Worm (Caenorhabditis elegans) whole organism, L1 larva: ENCODE results near the gene ZC374.2.

Source experiments
- C16A3.4 ChIP-seq: fragments of 150-350 bp; optimal IDR thresholded peaks from 2 replicates; lab custom pipeline; 2014; ENCODE audit warnings: missing biosample characterization, missing genetic modification characterization
- C34B4.2 ChIP-seq: sonication (generic microtip); optimal IDR thresholded peaks from 2 replicates; lab custom pipeline; 2017; ENCODE audit warnings: mild to moderate bottlenecking, missing genetic modification characterization, missing compliant biosample characterization
- aha-1 ChIP-seq: fragments of 150-350 bp; optimal IDR thresholded peaks from 2 replicates; lab custom pipeline; 2014; ENCODE audit warnings: missing biosample characterization, missing genetic modification characterization
- aly-2 ChIP-seq: fragments of 150-350 bp; optimal IDR thresholded peaks from 2 replicates; lab custom pipeline; 2014; ENCODE audit warnings: missing biosample characterization, missing genetic modification characterization
- ama-1 ChIP-seq: fragments of 150-350 bp; optimal IDR thresholded peaks from 2 replicates; lab custom pipeline; 2014
- blmp-1 ChIP-seq: fragments of 150-350 bp; optimal IDR thresholded peaks from 2 replicates; lab custom pipeline; 2014; ENCODE audit warnings: missing biosample characterization, missing genetic modification characterization
- ceh-8 ChIP-seq: fragments of 200-800 bp; sonication (Bioruptor generic); optimal IDR thresholded peaks from 2 replicates; lab custom pipeline; 2018; ENCODE audit warnings: mild to moderate bottlenecking, missing genetic modification characterization, moderate library complexity, missing compliant biosample characterization
- ceh-88 ChIP-seq: fragments of 200-800 bp; sonication (Bioruptor generic); IDR thresholded peaks from 2 replicates; pipeline ENCODE4 v1.3.6; 2022; ENCODE audit warnings: missing genetic modification characterization, missing compliant biosample characterization
- ceh-90 ChIP-seq: sonication (generic microtip); optimal IDR thresholded peaks from 2 replicates; lab custom pipeline; 2016; ENCODE audit warnings: missing genetic modification characterization, missing compliant biosample characterization
- efl-1 ChIP-seq, 4 experiments: fragments of 150-350 bp; optimal IDR thresholded peaks in 3 of 4; peaks in 1 of 4; 1 replicate in 1 of 4; 2 replicates in 3 of 4; lab custom pipeline; 2014; ENCODE audit warnings: missing biosample characterization in 2 of 4, missing genetic modification characterization in 2 of 4, missing genetic modification reagents in 2 of 4
- egl-13 ChIP-seq: sonication (generic microtip); optimal IDR thresholded peaks from 2 replicates; lab custom pipeline; 2016; ENCODE audit warnings: missing genotype, missing genetic modification reagents, missing genetic modification characterization, missing compliant biosample characterization
- egl-27 ChIP-seq, 2 experiments: fragments of 150-350 bp in 1 of 2; sonication (generic microtip); optimal IDR thresholded peaks; 3 replicates each; lab custom pipeline; 2017 to 2018; ENCODE audit warnings: missing biosample characterization in 2 of 2, missing genetic modification characterization in 2 of 2, missing genetic modification reagents in 2 of 2
- elt-2 ChIP-seq: sonication (generic microtip); optimal IDR thresholded peaks from 2 replicates; lab custom pipeline; 2016; ENCODE audit warnings: missing genetic modification characterization, mild to moderate bottlenecking, inconsistent platforms, missing compliant biosample characterization, missing genetic modification reagents
- elt-3 ChIP-seq, 6 experiments: fragments of 150-350 bp in 1 of 6; sonication (generic microtip); optimal IDR thresholded peaks; 2 replicates each; lab custom pipeline; 2017 to 2018; ENCODE audit warnings: missing biosample characterization in 6 of 6, missing genetic modification characterization in 6 of 6, inconsistent platforms in 1 of 6
- fkh-10 ChIP-seq: sonication (generic microtip); optimal IDR thresholded peaks from 2 replicates; lab custom pipeline; 2017; ENCODE audit warnings: missing biosample characterization, missing genetic modification reagents, missing genetic modification characterization
- hpl-2 ChIP-seq: fragments of 150-350 bp; optimal IDR thresholded peaks from 2 replicates; lab custom pipeline; 2014; ENCODE audit warnings: missing biosample characterization, missing genetic modification reagents, missing genetic modification characterization
- isw-1 ChIP-seq: fragments of 200-800 bp; sonication (Bioruptor generic); IDR thresholded peaks from 2 replicates; pipeline ENCODE4 v1.3.6; 2022; ENCODE audit warnings: missing genetic modification characterization, missing compliant biosample characterization
- lin-13 ChIP-seq: fragments of 150-350 bp; optimal IDR thresholded peaks from 2 replicates; lab custom pipeline; 2014; ENCODE audit warnings: missing biosample characterization, missing genetic modification reagents, missing genetic modification characterization
- lin-14 ChIP-seq: fragments of 200-800 bp; sonication (Bioruptor generic); optimal IDR thresholded peaks from 2 replicates; lab custom pipeline; 2018; ENCODE audit warnings: mild to moderate bottlenecking, missing genetic modification characterization, moderate library complexity, missing compliant biosample characterization
- lin-15B ChIP-seq: fragments of 150-350 bp; sonication (generic microtip); optimal IDR thresholded peaks from 3 replicates; lab custom pipeline; 2014; ENCODE audit warnings: missing biosample characterization, missing genetic modification characterization
- lir-3 ChIP-seq: sonication (generic microtip); optimal IDR thresholded peaks from 2 replicates; lab custom pipeline; 2016; ENCODE audit warnings: mild to moderate bottlenecking, missing genetic modification characterization, moderate library complexity, missing compliant biosample characterization; ENCODE audit not compliant: poor library complexity
- lsy-2 ChIP-seq, 2 experiments: fragments of 150-350 bp; optimal IDR thresholded peaks; 2 replicates each; lab custom pipeline; 2014; ENCODE audit warnings: missing biosample characterization in 2 of 2, missing genetic modification characterization in 2 of 2
- mab-9 ChIP-seq: fragments of 200-800 bp; sonication (Bioruptor generic); IDR thresholded peaks from 2 replicates; pipeline ENCODE4 v1.3.6; 2022; ENCODE audit warnings: missing genetic modification reagents, missing genetic modification characterization, missing compliant biosample characterization
- mdl-1 ChIP-seq, 2 experiments: fragments of 150-350 bp; optimal IDR thresholded peaks; 2 replicates each; lab custom pipeline; 2014 to 2017; ENCODE audit warnings: missing biosample characterization in 2 of 2, missing genetic modification characterization in 2 of 2, inconsistent platforms in 1 of 2
- nhr-12 ChIP-seq: sonication (generic microtip); optimal IDR thresholded peaks from 2 replicates; lab custom pipeline; 2017; ENCODE audit warnings: missing biosample characterization, missing genetic modification characterization
- nhr-19 ChIP-seq: fragments of 200-800 bp; sonication (Bioruptor generic); conservative IDR thresholded peaks from 2 replicates; pipeline ENCODE4 v1.3.6; 2022; ENCODE audit warnings: missing genetic modification characterization, missing compliant biosample characterization
- nhr-20 ChIP-seq: sonication (generic microtip); optimal IDR thresholded peaks from 2 replicates; lab custom pipeline; 2016; ENCODE audit warnings: mild to moderate bottlenecking, missing genetic modification characterization, missing compliant biosample characterization
- nhr-237 ChIP-seq: fragments of 150-350 bp; optimal IDR thresholded peaks from 2 replicates; lab custom pipeline; 2014; ENCODE audit warnings: missing biosample characterization, missing genetic modification characterization
- nhr-47 ChIP-seq: sonication (generic microtip); optimal IDR thresholded peaks from 2 replicates; lab custom pipeline; 2016; ENCODE audit warnings: mild to moderate bottlenecking, missing genetic modification characterization, moderate library complexity, missing compliant biosample characterization
- nhr-76 ChIP-seq: sonication (generic microtip); optimal IDR thresholded peaks from 2 replicates; lab custom pipeline; 2017; ENCODE audit warnings: missing biosample characterization, missing genetic modification characterization
- nhr-84 ChIP-seq: sonication (generic microtip); optimal IDR thresholded peaks from 2 replicates; lab custom pipeline; 2017; ENCODE audit warnings: missing biosample characterization, missing genetic modification characterization
- nhr-85 ChIP-seq: sonication (generic microtip); peaks from one replicate; lab custom pipeline; 2016; ENCODE audit warnings: missing genetic modification characterization, inconsistent platforms, missing compliant biosample characterization
- pqm-1 ChIP-seq: sonication (generic microtip); optimal IDR thresholded peaks from 3 replicates; lab custom pipeline; 2017; ENCODE audit warnings: missing biosample characterization, missing genetic modification characterization
- snu-23 ChIP-seq: sonication (generic microtip); optimal IDR thresholded peaks from 2 replicates; lab custom pipeline; 2016; ENCODE audit warnings: missing genetic modification characterization, missing compliant biosample characterization
- sox-4 ChIP-seq: sonication (generic microtip); optimal IDR thresholded peaks from 2 replicates; lab custom pipeline; 2016; ENCODE audit warnings: missing genetic modification characterization, missing compliant biosample characterization
- tbx-2 ChIP-seq: sonication (generic microtip); optimal IDR thresholded peaks from 2 replicates; lab custom pipeline; 2016; ENCODE audit warnings: missing genetic modification characterization, missing compliant biosample characterization
- unc-130 ChIP-seq: fragments of 150-350 bp; optimal IDR thresholded peaks from 2 replicates; lab custom pipeline; 2017; ENCODE audit warnings: missing biosample characterization, missing genetic modification characterization, inconsistent platforms
- unc-30 ChIP-seq: sonication (generic microtip); optimal IDR thresholded peaks from 2 replicates; lab custom pipeline; 2017; ENCODE audit warnings: missing biosample characterization, missing genetic modification characterization
- unc-62 ChIP-seq: fragments of 150-350 bp; optimal IDR thresholded peaks from 2 replicates; lab custom pipeline; 2014; ENCODE audit warnings: missing biosample characterization, missing genetic modification reagents, missing genetic modification characterization
- vab-15 ChIP-seq: sonication (generic microtip); optimal IDR thresholded peaks from 2 replicates; lab custom pipeline; 2017; ENCODE audit warnings: missing genotype, mild to moderate bottlenecking, missing genetic modification characterization, missing compliant biosample characterization
- xbp-1 ChIP-seq: sonication (generic microtip); optimal IDR thresholded peaks from 2 replicates; lab custom pipeline; 2016; ENCODE audit warnings: missing genetic modification characterization, missing compliant biosample characterization

Gene ZC374.2

ce11 chrX:10078637-10079036 lies 31.4 kb upstream of the ZC374.2 start:
- TF ChIP-seq egl-13 (tag; lab: Kevin White, UChicago) = no peak
- no peak for TF ChIP-seq pqm-1 (tag; lab: Kevin White, UChicago)
- no peak for TF ChIP-seq nhr-19
- peak; percentile 64 for TF ChIP-seq aly-2 (tag; lab: Kevin White, UChicago)
- TF ChIP-seq tbx-2 (tag; lab: Kevin White, UChicago) = peak; percentile 11

- TF ChIP-seq efl-1 (optimal IDR thresholded peaks at IDR 0.05; lab: Kevin White, UChicago) = no peak
- peak in 1 of 2 experiments; percentile 81 for TF ChIP-seq efl-1 (GFP tag; optimal IDR thresholded peaks at IDR 0.05 in 1 of 2; lab: Kevin White, UChicago)
- peak; percentile 79 for TF ChIP-seq ceh-8 (GFP tag; lab: Kevin White, UChicago)
- TF ChIP-seq fkh-10 (GFP tag; lab: Kevin White, UChicago) = no peak
Observed at ce11 chrX:10078089-10078488, 30.9 kb upstream of the ZC374.2 start.

- TF ChIP-seq lin-15B (tag; lab: Kevin White, UChicago) (no peak), efl-1 (optimal IDR thresholded peaks at IDR 0.05; lab: Kevin White, UChicago) (no peak), efl-1 (GFP tag; optimal IDR thresholded peaks at IDR 0.05 in 1 of 2; lab: Kevin White, UChicago) (peak in 1 of 2 experiments; percentile 39), tbx-2 (tag; lab: Kevin White, UChicago) (peak; percentile 19)
Observed at ce11 chrX:10077297-10077696, 30.1 kb upstream of the ZC374.2 start, which contains the start of gene col-176. Gene col-176, plus strand, starts transcription at chrX:10077597.

- TF ChIP-seq tbx-2 (tag; lab: Kevin White, UChicago) (peak; percentile 8), nhr-47 (tag; lab: Kevin White, UChicago) (no peak), unc-30 (tag; lab: Kevin White, UChicago) (no peak), nhr-85 (tag; lab: Kevin White, UChicago) (peak; percentile 58), blmp-1 (tag; lab: Kevin White, UChicago) (peak; percentile 50), lin-13 (GFP tag; lab: Kevin White, UChicago) (no peak)
Observed at ce11 chrX:10076334-10076733, 29.1 kb upstream of the ZC374.2 start.

ce11 chrX:10074988-10075387 lies 27.8 kb upstream of the ZC374.2 start, which contains the start of gene dao-4:
Gene dao-4, plus strand, starts transcription at chrX:10075288.
- TF ChIP-seq C16A3.4 (tag; lab: Kevin White, UChicago) = no peak

ce11 chrX:10074233-10074632 lies 27.0 kb upstream of the ZC374.2 start, which contains the start of gene ZC373.5:
Gene ZC373.5, minus strand, starts transcription at chrX:10074391.
- TF ChIP-seq C16A3.4 (tag; lab: Kevin White, UChicago) (no peak), lin-14 (peak; percentile 48), elt-3 (tag; optimal IDR thresholded peaks at IDR 0.05; lab: Kevin White, UChicago) (no peak), nhr-12 (tag; lab: Kevin White, UChicago) (no peak), ceh-90 (tag; lab: Kevin White, UChicago) (no peak), C34B4.2 (tag; lab: Kevin White, UChicago) (no peak), lsy-2 (tag; optimal IDR thresholded peaks at IDR 0.05; lab: Kevin White, UChicago) (peak in 1 of 2 experiments; percentile 23), nhr-237 (tag; lab: Kevin White, UChicago) (no peak), mdl-1 (tag; optimal IDR thresholded peaks at IDR 0.05; lab: Kevin White, UChicago) (no peak), aha-1 (tag; lab: Kevin White, UChicago) (no peak), snu-23 (GFP tag; lab: Kevin White, UChicago) (peak; percentile 27), unc-62 (no peak), nhr-76 (tag; lab: Kevin White, UChicago) (no peak), unc-30 (tag; lab: Kevin White, UChicago) (no peak), ceh-88 (GFP tag; lab: Robert Waterston, UW) (no peak), lin-13 (GFP tag; lab: Kevin White, UChicago) (no peak), sox-4 (tag; lab: Kevin White, UChicago) (no peak), lin-15B (tag; lab: Kevin White, UChicago) (no peak), unc-130 (tag; lab: Kevin White, UChicago) (no peak), hpl-2 (GFP tag; lab: Kevin White, UChicago) (no peak), fkh-10 (GFP tag; lab: Kevin White, UChicago) (no peak), egl-27 (tag; optimal IDR thresholded peaks at IDR 0.05; lab: Kevin White, UChicago) (no peak), nhr-20 (tag; lab: Kevin White, UChicago) (no peak), xbp-1 (tag; lab: Kevin White, UChicago) (no peak), nhr-84 (tag; lab: Kevin White, UChicago) (no peak), ama-1 (no peak), isw-1 (GFP tag; lab: Robert Waterston, UW) (no peak), elt-2 (tag; lab: Kevin White, UChicago) (peak; percentile 16), nhr-85 (tag; lab: Kevin White, UChicago) (peak; percentile 56), mab-9 (GFP tag; lab: Robert Waterston, UW) (no peak), vab-15 (tag; lab: Kevin White, UChicago) (no peak), aly-2 (tag; lab: Kevin White, UChicago) (no peak), lir-3 (tag; lab: Kevin White, UChicago) (no peak)
